Fruit fly (Drosophila melanogaster) Kc167 (cell line): ENCODE results near the gene Cpr78Cc.

ENCODE experiments used
- Sin3A ChIP-seq: fragments of >200 bp; optimal IDR thresholded peaks from 2 replicates; lab custom pipeline; 2018; ENCODE audit warnings: missing external identifiers
- h ChIP-seq: fragments of >200 bp; optimal IDR thresholded peaks from 3 replicates; lab custom pipeline; 2018; ENCODE audit warnings: missing external identifiers
- insv ChIP-seq: fragments of >200 bp; optimal IDR thresholded peaks from 3 replicates; lab custom pipeline; 2018; ENCODE audit warnings: missing external identifiers
- psq ChIP-seq: fragments of >200 bp; optimal IDR thresholded peaks from 2 replicates; lab custom pipeline; 2017; ENCODE audit warnings: missing external identifiers
- ttk ChIP-seq: sonication (Bioruptor generic); optimal IDR thresholded peaks from 2 replicates; lab custom pipeline; 2017; ENCODE audit warnings: missing external identifiers

- TF ChIP-seq Sin3A (lab: Kevin White, UChicago) (no peak), h (lab: Kevin White, UChicago) (no peak), psq (lab: Kevin White, UChicago) (no peak), ttk (lab: Kevin White, UChicago) (no peak), insv (lab: Kevin White, UChicago) (no peak)
Observed at dm6 chr3L:21302493-21302892, 2.1 kb downstream of the Cpr78Cc start.
